Fruit fly (Drosophila melanogaster): ENCODE data around the gene CG11975.

dm6 chr3R:9006129-9006528 lies 13.1 kb downstream of the CG11975 start, which contains the start of the genes Prosbeta3 and Iru:
- TF ChIP-seq CG8478 (optimal IDR thresholded peaks at IDR 0.05), result no peak
- TF ChIP-seq CTCF (optimal IDR thresholded peaks at IDR 0.05), result no peak
